Worm (Caenorhabditis elegans): ENCODE results near the gene T23E7.2.

DNA sequence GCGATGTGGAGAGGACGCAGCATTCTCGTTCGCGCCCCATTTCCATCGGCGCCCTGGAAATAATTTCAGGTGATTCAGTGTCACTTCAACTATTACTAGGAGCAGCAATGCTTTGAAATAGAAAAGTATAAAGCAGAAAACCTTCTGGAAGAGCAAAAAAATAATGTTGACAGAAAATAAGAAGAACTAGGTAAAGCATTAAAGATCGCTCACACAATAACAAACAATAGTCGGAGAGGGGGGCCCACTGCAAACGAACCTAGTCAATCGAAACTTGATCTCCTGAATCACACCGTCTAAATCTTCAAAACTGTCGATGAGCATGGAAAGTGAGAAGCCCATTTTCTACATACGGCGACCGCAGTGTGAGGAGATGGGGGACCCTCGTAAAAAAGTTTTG is 42.9 kb upstream of the T23E7.2 start:
- TF ChIP-seq sptf-1 (tag; optimal IDR thresholded peaks at IDR 0.05) (no peak), nhr-237 (tag; optimal IDR thresholded peaks at IDR 0.05) (no peak), lin-13 (tag; optimal IDR thresholded peaks at IDR 0.05) (no peak), unc-62 (GFP tag; optimal IDR thresholded peaks at IDR 0.05) (no peak), ceh-39 (tag; optimal IDR thresholded peaks at IDR 0.05) (no peak), unc-39 (tag; optimal IDR thresholded peaks at IDR 0.05) (no peak), ztf-11 (tag; optimal IDR thresholded peaks at IDR 0.05) (no peak), snpc-4 (tag; optimal IDR thresholded peaks at IDR 0.05) (no peak), nhr-2 (tag; optimal IDR thresholded peaks at IDR 0.05) (no peak), nhr-12 (tag; optimal IDR thresholded peaks at IDR 0.05) (no peak), elt-3 (tag; optimal IDR thresholded peaks at IDR 0.05) (no peak), elt-1 (tag; optimal IDR thresholded peaks at IDR 0.05; ENCODE audit: borderline replicate concordance, insufficient read depth) (no peak), ceh-43 (GFP tag; optimal IDR thresholded peaks at IDR 0.05) (no peak), pha-4 (tag; optimal IDR thresholded peaks at IDR 0.05) (no peak)
